Fruit fly (Drosophila melanogaster) whole organism, embryonic: ENCODE data around the gene CG6216.

Experiments
- BEAF-32 ChIP-seq: fragments of 200-800 bp; sonication (Bioruptor generic); optimal IDR thresholded peaks from 3 replicates; lab custom pipeline; 2017; ENCODE audit warnings: missing biosample characterization, missing genetic modification characterization, mild to moderate bottlenecking, moderate library complexity, missing genetic modification reagents
- CG11398 ChIP-seq: fragments of 200-800 bp; sonication (Bioruptor generic); optimal IDR thresholded peaks from 2 replicates; lab custom pipeline; 2016; ENCODE audit warnings: missing biosample characterization, missing genetic modification characterization
- CG1233 ChIP-seq: fragments of 200-800 bp; sonication (Bioruptor generic); optimal IDR thresholded peaks from 4 replicates; lab custom pipeline; 2018; ENCODE audit warnings: missing biosample characterization, mild to moderate bottlenecking, missing genetic modification characterization
- CG13624 ChIP-seq: fragments of 200-800 bp; sonication (Bioruptor generic); optimal IDR thresholded peaks from 2 replicates; lab custom pipeline; 2016; ENCODE audit warnings: missing biosample characterization, missing genetic modification characterization
- CG14860 ChIP-seq: fragments of 200-800 bp; sonication (Bioruptor generic); IDR thresholded peaks from 3 replicates; pipeline ENCODE4 v1.3.6; 2022; ENCODE audit warnings: missing biosample characterization, missing genetic modification characterization; ENCODE audit not compliant: partially characterized antibody
- CG15011 ChIP-seq: fragments of 200-800 bp; sonication (Bioruptor generic); optimal IDR thresholded peaks from 3 replicates; lab custom pipeline; 2018; ENCODE audit warnings: missing biosample characterization, mild to moderate bottlenecking, missing genetic modification characterization
- CG16813 ChIP-seq: fragments of 200-800 bp; sonication (Bioruptor generic); IDR thresholded peaks from 3 replicates; pipeline ENCODE4 v1.3.6; 2022; ENCODE audit warnings: missing biosample characterization, missing genetic modification characterization; ENCODE audit not compliant: partially characterized antibody
- CG17385 ChIP-seq: fragments of 200-800 bp; sonication (Bioruptor generic); optimal IDR thresholded peaks from 3 replicates; lab custom pipeline; 2018; ENCODE audit warnings: missing biosample characterization, mild to moderate bottlenecking, missing genetic modification characterization
- CG17612 ChIP-seq: fragments of 200-800 bp; sonication (Bioruptor generic); IDR thresholded peaks from 2 replicates; pipeline ENCODE4 v1.3.6; 2022; ENCODE audit warnings: missing biosample characterization, missing genetic modification characterization
- CG18599 ChIP-seq: fragments of 200-800 bp; sonication (Bioruptor generic); optimal IDR thresholded peaks from 3 replicates; lab custom pipeline; 2017; ENCODE audit warnings: missing biosample characterization, missing genetic modification characterization, mild to moderate bottlenecking, moderate library complexity, missing genetic modification reagents
- CG2129 ChIP-seq: fragments of 200-800 bp; sonication (Bioruptor generic); IDR thresholded peaks from 2 replicates; pipeline ENCODE4 v1.3.6; 2022; ENCODE audit warnings: missing biosample characterization, missing genetic modification characterization; ENCODE audit not compliant: partially characterized antibody
- CG34422 ChIP-seq: fragments of 200-800 bp; sonication (Bioruptor generic); IDR thresholded peaks from 3 replicates; pipeline ENCODE4 v1.3.6; 2022; ENCODE audit warnings: missing biosample characterization, missing genetic modification characterization
- CG5245 ChIP-seq: fragments of 200-800 bp; sonication (Bioruptor generic); optimal IDR thresholded peaks from 3 replicates; lab custom pipeline; 2016; ENCODE audit warnings: missing biosample characterization, missing genetic modification characterization
- CG7357 ChIP-seq: fragments of 200-800 bp; sonication (Bioruptor generic); IDR thresholded peaks from 3 replicates; pipeline ENCODE4 v1.3.6; 2022; ENCODE audit warnings: missing biosample characterization, missing genetic modification characterization
- CG7556 ChIP-seq: fragments of 200-800 bp; sonication (Bioruptor generic); optimal IDR thresholded peaks from 2 replicates; lab custom pipeline; 2017; ENCODE audit warnings: missing biosample characterization, mild to moderate bottlenecking, missing genetic modification characterization
- CG8359 ChIP-seq: fragments of 200-800 bp; sonication (Bioruptor generic); optimal IDR thresholded peaks from 2 replicates; lab custom pipeline; 2017; ENCODE audit warnings: missing biosample characterization, mild to moderate bottlenecking, missing genetic modification characterization, borderline replicate concordance
- CHES-1-like ChIP-seq: fragments of 200-800 bp; sonication (Bioruptor generic); optimal IDR thresholded peaks from 2 replicates; lab custom pipeline; 2016; ENCODE audit warnings: missing biosample characterization, missing genetic modification characterization
- Camta ChIP-seq: fragments of 200-800 bp; sonication (Bioruptor generic); optimal IDR thresholded peaks from 2 replicates; lab custom pipeline; 2016; ENCODE audit warnings: missing biosample characterization, missing genetic modification characterization
- D19A ChIP-seq: fragments of 200-800 bp; optimal IDR thresholded peaks from 3 replicates; lab custom pipeline; 2019; ENCODE audit warnings: missing biosample characterization, mild to moderate bottlenecking, missing genetic modification characterization, moderate library complexity
- Deaf1 ChIP-seq: fragments of 200-800 bp; optimal IDR thresholded peaks from 3 replicates; lab custom pipeline; 2019; ENCODE audit warnings: missing biosample characterization, mild to moderate bottlenecking, missing genetic modification characterization, moderate library complexity
- Hr3 ChIP-seq: fragments of 200-800 bp; sonication (Bioruptor generic); optimal IDR thresholded peaks from 3 replicates; lab custom pipeline; 2016; ENCODE audit warnings: missing biosample characterization, missing genetic modification characterization
- Mrtf ChIP-seq: fragments of 200-800 bp; sonication (Bioruptor generic); IDR thresholded peaks from 3 replicates; pipeline ENCODE4 v1.3.6; 2022; ENCODE audit warnings: missing biosample characterization, missing genetic modification characterization
- NC2α ChIP-seq: fragments of 200-800 bp; sonication (Bioruptor generic); optimal IDR thresholded peaks from 2 replicates; lab custom pipeline; 2016; ENCODE audit warnings: missing biosample characterization, missing genetic modification characterization
- Poxn ChIP-seq: fragments of 200-800 bp; sonication (Bioruptor generic); IDR thresholded peaks from 2 replicates; pipeline ENCODE4 v1.3.6; 2022; ENCODE audit warnings: missing biosample characterization, missing genetic modification characterization
- Spps ChIP-seq: fragments of 200-800 bp; sonication (Bioruptor generic); optimal IDR thresholded peaks from 2 replicates; lab custom pipeline; 2018; ENCODE audit warnings: missing biosample characterization, mild to moderate bottlenecking, missing genetic modification characterization
- Trl ChIP-seq, 3 experiments: fragments of >200 bp in 2 of 3; fragments of 200-800 bp in 1 of 3; sonication (Bioruptor generic) in 1 of 3; optimal IDR thresholded peaks; 2 replicates in 1 of 3; 3 replicates in 2 of 3; lab custom pipeline; 2016 to 2017; ENCODE audit warnings: missing biosample characterization in 1 of 3, missing genetic modification characterization in 1 of 3
- btn ChIP-seq: fragments of 200-800 bp; sonication (Bioruptor generic); optimal IDR thresholded peaks from 2 replicates; lab custom pipeline; 2016; ENCODE audit warnings: missing biosample characterization, missing genetic modification characterization
- chinmo ChIP-seq: fragments of 200-800 bp; sonication (Bioruptor generic); IDR thresholded peaks from 4 replicates; pipeline ENCODE4 v1.3.6; 2022; ENCODE audit warnings: missing biosample characterization, missing genetic modification characterization; ENCODE audit not compliant: partially characterized antibody
- chm ChIP-seq: fragments of 200-800 bp; sonication (Bioruptor generic); IDR thresholded peaks from 2 replicates; pipeline ENCODE4 v1.3.6; 2022; ENCODE audit warnings: missing biosample characterization, missing genetic modification characterization
- croc ChIP-seq: fragments of 200-800 bp; sonication (Bioruptor generic); conservative IDR thresholded peaks from 3 replicates; pipeline ENCODE4 v1.3.6; 2022; ENCODE audit warnings: missing biosample characterization, missing genetic modification characterization
- crp ChIP-seq, 2 experiments: fragments of 200-800 bp; sonication (Bioruptor generic); optimal IDR thresholded peaks; 2 replicates in 1 of 2; 3 replicates in 1 of 2; lab custom pipeline; 2017; ENCODE audit warnings: missing biosample characterization in 2 of 2, missing genetic modification characterization in 2 of 2, mild to moderate bottlenecking in 1 of 2, moderate library complexity in 1 of 2
- da ChIP-seq: fragments of 200-800 bp; sonication (Bioruptor generic); optimal IDR thresholded peaks from 2 replicates; lab custom pipeline; 2016; ENCODE audit warnings: missing biosample characterization, missing genetic modification characterization
- dan ChIP-seq: fragments of 200-800 bp; sonication (Bioruptor generic); IDR thresholded peaks from 2 replicates; pipeline ENCODE4 v1.3.6; 2022; ENCODE audit warnings: missing biosample characterization, missing genetic modification characterization
- dm ChIP-seq: fragments of 200-800 bp; sonication (Bioruptor generic); optimal IDR thresholded peaks from 3 replicates; lab custom pipeline; 2016; ENCODE audit warnings: missing biosample characterization, missing genetic modification characterization
- dmrt11E ChIP-seq: fragments of 200-800 bp; sonication (Bioruptor generic); optimal IDR thresholded peaks from 3 replicates; lab custom pipeline; 2018; ENCODE audit warnings: missing biosample characterization, mild to moderate bottlenecking, missing genetic modification characterization, moderate library complexity
- exex ChIP-seq: fragments of 200-800 bp; sonication (Bioruptor generic); optimal IDR thresholded peaks from 4 replicates; lab custom pipeline; 2018; ENCODE audit warnings: missing biosample characterization, mild to moderate bottlenecking, missing genetic modification characterization, moderate library complexity
- gcm2 ChIP-seq: fragments of 200-800 bp; sonication (Bioruptor generic); optimal IDR thresholded peaks from 2 replicates; lab custom pipeline; 2016; ENCODE audit warnings: missing biosample characterization, missing genetic modification characterization
- ind ChIP-seq: fragments of 200-800 bp; sonication (Bioruptor generic); optimal IDR thresholded peaks from 3 replicates; lab custom pipeline; 2016; ENCODE audit warnings: missing biosample characterization, missing genetic modification characterization
- mld ChIP-seq: fragments of 200-800 bp; sonication (Bioruptor generic); IDR thresholded peaks from 3 replicates; pipeline ENCODE4 v1.3.6; 2022; ENCODE audit warnings: missing biosample characterization, missing genetic modification characterization; ENCODE audit not compliant: partially characterized antibody
- nau ChIP-seq: fragments of 200-800 bp; sonication (Bioruptor generic); optimal IDR thresholded peaks from 3 replicates; lab custom pipeline; 2017; ENCODE audit warnings: missing biosample characterization, mild to moderate bottlenecking, missing genetic modification characterization, missing genetic modification reagents
- nerfin-2 ChIP-seq: fragments of 200-800 bp; sonication (Bioruptor generic); IDR thresholded peaks from 2 replicates; pipeline ENCODE4 v1.3.6; 2022; ENCODE audit warnings: missing biosample characterization, missing genetic modification characterization; ENCODE audit not compliant: partially characterized antibody
- nom ChIP-seq: fragments of 200-800 bp; sonication (Bioruptor generic); optimal IDR thresholded peaks from 2 replicates; lab custom pipeline; 2017; ENCODE audit warnings: missing biosample characterization, missing genetic modification characterization, mild to moderate bottlenecking, moderate library complexity, missing genetic modification reagents
- schlank ChIP-seq: fragments of 200-800 bp; sonication (Bioruptor generic); optimal IDR thresholded peaks from 2 replicates; lab custom pipeline; 2018; ENCODE audit warnings: missing biosample characterization, mild to moderate bottlenecking, missing genetic modification characterization
- sens ChIP-seq: fragments of 200-800 bp; sonication (Bioruptor generic); peaks from one replicate; lab custom pipeline; 2016; ENCODE audit warnings: missing biosample characterization, missing genetic modification characterization
- sima ChIP-seq: fragments of 200-800 bp; sonication (Bioruptor generic); optimal IDR thresholded peaks from 2 replicates; lab custom pipeline; 2016; ENCODE audit warnings: missing biosample characterization, missing genetic modification characterization
- slbo ChIP-seq: fragments of 200-800 bp; sonication (Bioruptor generic); IDR thresholded peaks from 2 replicates; pipeline ENCODE4 v1.3.6; 2022; ENCODE audit warnings: missing biosample characterization, missing genetic modification characterization
- ssp ChIP-seq: fragments of 200-800 bp; sonication (Bioruptor generic); IDR thresholded peaks from 2 replicates; pipeline ENCODE4 v1.3.6; 2022; ENCODE audit warnings: missing biosample characterization, missing genetic modification characterization
- tx ChIP-seq: fragments of 200-800 bp; sonication (Bioruptor generic); optimal IDR thresholded peaks from 2 replicates; lab custom pipeline; 2016; ENCODE audit warnings: missing biosample characterization, missing genetic modification characterization

Gene CG6216

DNA sequence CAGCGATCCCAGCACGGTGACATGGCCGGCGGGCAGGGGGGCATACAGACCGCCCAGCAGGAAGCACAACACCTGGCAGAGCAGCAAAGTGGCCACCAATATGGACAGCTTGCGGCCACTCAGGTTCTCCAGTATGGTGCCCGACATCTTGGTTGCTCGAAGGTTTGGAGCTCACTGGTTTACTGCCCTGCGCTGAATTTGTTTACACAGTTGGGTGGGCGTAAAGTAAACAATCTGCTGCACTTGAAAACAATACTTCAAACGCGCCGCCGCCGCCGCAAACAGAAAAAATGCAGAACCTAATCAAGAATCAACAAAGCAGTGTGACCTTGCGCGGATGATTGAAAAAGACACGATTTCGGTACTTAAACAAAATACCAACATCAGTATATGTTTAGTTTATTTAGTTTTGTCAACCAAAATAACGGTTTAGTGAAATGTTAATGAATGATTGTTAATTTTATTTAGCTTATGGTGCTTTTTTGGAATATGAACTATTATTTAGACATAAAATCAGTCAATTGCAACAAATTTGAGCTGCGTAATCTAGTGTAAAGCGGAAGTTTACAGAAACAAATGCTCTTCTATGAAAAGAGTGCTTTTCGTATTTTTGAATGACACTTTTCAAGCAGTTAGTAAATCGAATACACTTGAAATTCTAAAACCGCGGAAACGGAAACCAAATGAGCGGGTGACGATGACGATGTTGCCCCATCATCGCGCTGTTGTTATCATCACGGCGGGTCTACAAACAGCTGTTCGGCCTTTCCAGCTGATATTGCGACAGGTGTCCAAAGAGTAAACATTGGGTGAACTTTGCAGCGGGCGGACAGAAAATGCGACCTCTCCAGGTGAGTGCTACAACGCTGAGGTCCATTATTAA, 19.0 kb upstream of the CG6216 start, which contains the start of the genes wls and Adck5 (continued):
- TF ChIP-seq ssp (GFP tag; lab: Robert Waterston, UW) = no peak
- TF ChIP-seq dan (GFP tag; lab: Robert Waterston, UW) = no peak
- TF ChIP-seq Trl (optimal IDR thresholded peaks at IDR 0.05; lab: Kevin White, UChicago) = no peak
- TF ChIP-seq Trl (GFP tag; optimal IDR thresholded peaks at IDR 0.05; lab: Kevin White, UChicago) = peak; percentile 23
- peak; percentile 41 for TF ChIP-seq CG1233 (GFP tag; lab: Kevin White, UChicago)
- peak; percentile 54 for TF ChIP-seq CHES-1-like (GFP tag; lab: Kevin White, UChicago)
- peak; percentile 56 for TF ChIP-seq CG17385 (GFP tag; lab: Kevin White, UChicago)
- peak; percentile 41 for TF ChIP-seq BEAF-32
- peak; percentile 3 for TF ChIP-seq gcm2
- peak; percentile 17; the same call in 1 of the 2 replicates for TF ChIP-seq chm (GFP tag; lab: Robert Waterston, UW)
- no peak for TF ChIP-seq Poxn (GFP tag; lab: Robert Waterston, UW)
- no peak for TF ChIP-seq sima (GFP tag; lab: Kevin White, UChicago)
- no peak for TF ChIP-seq CG8359 (GFP tag; lab: Kevin White, UChicago)
- peak; percentile 20 for TF ChIP-seq btn (GFP tag; lab: Kevin White, UChicago)
- no peak for TF ChIP-seq Hr3 (GFP tag; lab: Kevin White, UChicago)
- TF ChIP-seq schlank (tag; lab: Kevin White, UChicago) = peak; percentile 71
- peak; percentile 45 for TF ChIP-seq CG13624 (GFP tag; lab: Kevin White, UChicago)
- TF ChIP-seq croc (GFP tag; lab: Robert Waterston, UW) = no peak
- TF ChIP-seq CG34422 (GFP tag; lab: Robert Waterston, UW) = peak; percentile 61; the same call in 1 of the 3 replicates
- no peak for TF ChIP-seq nom (GFP tag; lab: Kevin White, UChicago)
- no peak for TF ChIP-seq CG5245
- no peak for TF ChIP-seq mld (GFP tag; lab: Robert Waterston, UW)
- peak; percentile 59 for TF ChIP-seq Camta
- no peak for TF ChIP-seq NC2α (GFP tag; lab: Kevin White, UChicago)
- TF ChIP-seq CG7556 (GFP tag; lab: Kevin White, UChicago) = no peak
- TF ChIP-seq Mrtf (GFP tag; lab: Robert Waterston, UW) = no peak
- TF ChIP-seq CG7357 (GFP tag; lab: Robert Waterston, UW) = no peak
- TF ChIP-seq sens (GFP tag; lab: Kevin White, UChicago) = peak; percentile 91
- TF ChIP-seq Deaf1 = no peak
- TF ChIP-seq ind (GFP tag; lab: Kevin White, UChicago) = no peak
- TF ChIP-seq chinmo (GFP tag; lab: Robert Waterston, UW) = 0 out of 4 replicates have a peak, but pooled peaks have one; percentile 40
- TF ChIP-seq CG15011 = peak; percentile 61
- TF ChIP-seq dm (GFP tag; lab: Kevin White, UChicago) = no peak
- no peak for TF ChIP-seq da (GFP tag; lab: Kevin White, UChicago)
- TF ChIP-seq CG14860 (GFP tag; lab: Robert Waterston, UW) = no peak
- TF ChIP-seq CG11398 (GFP tag; lab: Kevin White, UChicago) = peak; percentile 45
- TF ChIP-seq Spps = no peak
- no peak for TF ChIP-seq tx (GFP tag; lab: Kevin White, UChicago)
- no peak for TF ChIP-seq exex
- TF ChIP-seq D19A (tag; lab: Kevin White, UChicago) = no peak
- peak; percentile 58 to 92 for TF ChIP-seq crp (GFP tag; optimal IDR thresholded peaks at IDR 0.05; lab: Kevin White, UChicago)
- no peak for TF ChIP-seq dmrt11E
- peak; percentile 61 for TF ChIP-seq CG18599 (GFP tag; lab: Kevin White, UChicago)
- TF ChIP-seq nerfin-2 = no peak
- TF ChIP-seq slbo (GFP tag; lab: Robert Waterston, UW) = no peak
- TF ChIP-seq CG16813 (GFP tag; lab: Robert Waterston, UW) = no peak
- TF ChIP-seq CG2129 (GFP tag; lab: Robert Waterston, UW) = no peak
- TF ChIP-seq CG17612 = no peak
- TF ChIP-seq nau (GFP tag; lab: Kevin White, UChicago) = no peak
